Fruit fly (Drosophila melanogaster): ENCODE data around the gene CG13795.

DNA sequence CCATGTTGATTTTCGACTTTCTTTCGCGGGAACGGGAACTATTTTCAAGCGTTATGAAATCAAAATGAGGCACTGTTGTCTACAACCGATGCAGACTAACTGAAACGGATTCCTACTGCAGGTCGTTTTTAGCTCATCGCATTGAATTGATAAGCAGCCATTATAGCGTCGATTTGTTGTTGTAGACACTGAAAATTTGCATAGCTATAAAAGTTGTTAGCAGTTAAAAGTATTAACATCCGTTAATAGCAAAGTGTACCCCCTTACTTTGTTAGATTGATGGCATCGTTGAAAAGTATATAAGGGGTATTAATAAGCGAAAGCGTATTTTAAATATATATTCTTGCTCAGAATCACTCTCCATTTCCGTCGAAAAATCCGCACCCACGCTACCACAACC is 6.7 kb downstream of the CG13795 start, which contains the start of gene CG13793:
- TF ChIP-seq Blimp-1 (GFP tag; optimal IDR thresholded peaks at IDR 0.05) (no peak), Hr78 (GFP tag; optimal IDR thresholded peaks at IDR 0.05) (no peak), CkIIα-i1 (GFP tag; IDR thresholded peaks at IDR 0.05) (no peak), CG1024 (GFP tag; IDR thresholded peaks at IDR 0.05) (no peak), CG10565 (GFP tag; optimal IDR thresholded peaks at IDR 0.05) (no peak), CG2712 (tag; optimal IDR thresholded peaks at IDR 0.05) (no peak), Deaf1 (tag; optimal IDR thresholded peaks at IDR 0.05) (no peak), CG12391 (tag; optimal IDR thresholded peaks at IDR 0.05) (no peak), pita (GFP tag; optimal IDR thresholded peaks at IDR 0.05) (no peak)
